Worm (Caenorhabditis elegans) whole organism, L4 larva: ENCODE results near the gene str-57.

Experiments
- Y48G9A.11 ChIP-seq: fragments of 200-800 bp; sonication (Bioruptor generic); IDR thresholded peaks from 2 replicates; pipeline ENCODE4 v1.3.6; 2022; ENCODE audit warnings: missing genetic modification reagents, missing genetic modification characterization, missing compliant biosample characterization
- Y5F2A.4 ChIP-seq: fragments of 200-800 bp; sonication (Bioruptor generic); optimal IDR thresholded peaks from 2 replicates; lab custom pipeline; 2018; ENCODE audit warnings: mild to moderate bottlenecking, missing genetic modification characterization, missing compliant biosample characterization
- ZK337.2 ChIP-seq: fragments of 200-800 bp; sonication (Bioruptor generic); IDR thresholded peaks from 2 replicates; pipeline ENCODE4 v1.3.6; 2022; ENCODE audit warnings: missing genetic modification reagents, missing genetic modification characterization, missing compliant biosample characterization
- aha-1 ChIP-seq: fragments of 150-350 bp; peaks from one replicate; lab custom pipeline; 2014; ENCODE audit warnings: missing biosample characterization, missing genetic modification characterization
- aly-2 ChIP-seq: sonication (generic microtip); optimal IDR thresholded peaks from 2 replicates; lab custom pipeline; 2018; ENCODE audit warnings: missing biosample characterization, missing genetic modification characterization
- arid-1 ChIP-seq: fragments of 200-800 bp; sonication (Bioruptor generic); conservative IDR thresholded peaks from 2 replicates; pipeline ENCODE4 v1.3.6; 2022; ENCODE audit warnings: missing genetic modification reagents, missing genetic modification characterization, missing compliant biosample characterization
- ceh-32 ChIP-seq: sonication (generic microtip); optimal IDR thresholded peaks from 2 replicates; lab custom pipeline; 2016; ENCODE audit warnings: mild to moderate bottlenecking, missing genetic modification characterization, missing compliant biosample characterization; ENCODE audit not compliant: poor library complexity
- ceh-62 ChIP-seq: sonication (generic microtip); optimal IDR thresholded peaks from 2 replicates; lab custom pipeline; 2017; ENCODE audit warnings: missing biosample characterization, missing genetic modification characterization
- ceh-82 ChIP-seq: sonication (generic microtip); optimal IDR thresholded peaks from 2 replicates; lab custom pipeline; 2017; ENCODE audit warnings: missing biosample characterization, missing genetic modification characterization
- cey-2 ChIP-seq: sonication (generic microtip); optimal IDR thresholded peaks from 3 replicates; lab custom pipeline; 2017; ENCODE audit warnings: missing genetic modification characterization, mild to moderate bottlenecking, missing compliant biosample characterization, antibody characterized with exemption, borderline replicate concordance; ENCODE audit not compliant: insufficient read depth
- daf-19 ChIP-seq: fragments of 200-800 bp; sonication (Bioruptor generic); conservative IDR thresholded peaks from 2 replicates; pipeline ENCODE4 v1.3.6; 2022; ENCODE audit warnings: missing genetic modification characterization, missing compliant biosample characterization
- daf-8 ChIP-seq: fragments of 200-800 bp; sonication (Bioruptor generic); IDR thresholded peaks from 2 replicates; pipeline ENCODE4 v1.3.6; 2022; ENCODE audit warnings: missing genetic modification characterization, missing compliant biosample characterization
- dpl-1 ChIP-seq: fragments of 150-350 bp; optimal IDR thresholded peaks from 2 replicates; lab custom pipeline; 2014; ENCODE audit warnings: missing biosample characterization, missing genetic modification reagents, missing genetic modification characterization
- egl-27 ChIP-seq: sonication (generic microtip); optimal IDR thresholded peaks from 3 replicates; lab custom pipeline; 2017; ENCODE audit warnings: missing biosample characterization, missing genetic modification reagents, missing genetic modification characterization
- egl-43 ChIP-seq: fragments of 200-800 bp; sonication (Bioruptor generic); IDR thresholded peaks from 2 replicates; pipeline ENCODE4 v1.3.6; 2022; ENCODE audit warnings: missing genetic modification reagents, missing genetic modification characterization, missing compliant biosample characterization
- fkh-10 ChIP-seq: fragments of 150-350 bp; optimal IDR thresholded peaks from 2 replicates; lab custom pipeline; 2014; ENCODE audit warnings: missing biosample characterization, missing genetic modification reagents, missing genetic modification characterization
- fos-1 ChIP-seq: fragments of 150-350 bp; optimal IDR thresholded peaks from 2 replicates; lab custom pipeline; 2014; ENCODE audit warnings: missing biosample characterization, missing genetic modification characterization
- gei-8 ChIP-seq: fragments of 200-800 bp; sonication (Bioruptor generic); optimal IDR thresholded peaks from 2 replicates; lab custom pipeline; 2018; ENCODE audit warnings: mild to moderate bottlenecking, missing genetic modification characterization, missing compliant biosample characterization
- hlh-30 ChIP-seq: sonication (generic microtip); optimal IDR thresholded peaks from 2 replicates; lab custom pipeline; 2017; ENCODE audit warnings: antibody characterized with exemption, mild to moderate bottlenecking, missing genetic modification characterization, missing compliant biosample characterization; ENCODE audit not compliant: insufficient read depth
- jun-1 ChIP-seq: fragments of 150-350 bp; optimal IDR thresholded peaks from 2 replicates; lab custom pipeline; 2014; ENCODE audit warnings: missing biosample characterization, missing genetic modification reagents, missing genetic modification characterization
- lin-1 ChIP-seq: fragments of 200-800 bp; sonication (Bioruptor generic); IDR thresholded peaks from 2 replicates; pipeline ENCODE4 v1.3.6; 2022; ENCODE audit warnings: missing genetic modification reagents, missing genetic modification characterization, missing compliant biosample characterization
- lin-29 ChIP-seq: fragments of 200-800 bp; sonication (Bioruptor generic); IDR thresholded peaks from 2 replicates; pipeline ENCODE4 v1.3.6; 2022; ENCODE audit warnings: missing genetic modification reagents, missing genetic modification characterization, missing compliant biosample characterization
- lin-39 ChIP-seq: fragments of 150-350 bp; optimal IDR thresholded peaks from 2 replicates; lab custom pipeline; 2014; ENCODE audit warnings: missing biosample characterization, missing genetic modification reagents, missing genetic modification characterization
- madf-5 ChIP-seq, 2 experiments: fragments of 200-800 bp; sonication (Bioruptor generic); IDR thresholded peaks; 2 replicates each; pipeline ENCODE4 v1.3.6; 2022; ENCODE audit warnings: missing compliant biosample characterization in 2 of 2, missing genetic modification characterization in 2 of 2
- mxl-3 ChIP-seq: fragments of 200-800 bp; sonication (Bioruptor generic); optimal IDR thresholded peaks from 2 replicates; lab custom pipeline; 2018; ENCODE audit warnings: mild to moderate bottlenecking, missing genetic modification characterization, missing compliant biosample characterization
- nhr-237 ChIP-seq: sonication (generic microtip); optimal IDR thresholded peaks from 2 replicates; lab custom pipeline; 2017; ENCODE audit warnings: missing biosample characterization, missing genetic modification characterization
- nhr-25 ChIP-seq: sonication (generic microtip); optimal IDR thresholded peaks from 2 replicates; lab custom pipeline; 2017; ENCODE audit warnings: missing genetic modification characterization, mild to moderate bottlenecking, missing compliant biosample characterization, antibody characterized with exemption, moderate library complexity, borderline replicate concordance; ENCODE audit not compliant: insufficient read depth
- nhr-76 ChIP-seq: fragments of 150-350 bp; optimal IDR thresholded peaks from 2 replicates; lab custom pipeline; 2014; ENCODE audit warnings: missing biosample characterization, missing genetic modification characterization
- pha-4 ChIP-seq, 2 experiments: fragments of 150-350 bp in 1 of 2; fragments of 200-800 bp in 1 of 2; sonication (Bioruptor generic) in 1 of 2; IDR thresholded peaks in 1 of 2; optimal IDR thresholded peaks in 1 of 2; 2 replicates each; pipeline versions ENCODE4 v1.3.6 to Lab custom; 2014 to 2022; ENCODE audit warnings: missing genetic modification characterization in 2 of 2, missing genetic modification reagents in 2 of 2, missing biosample characterization in 1 of 2, missing compliant biosample characterization in 1 of 2
- php-3 ChIP-seq: fragments of 200-800 bp; sonication (Bioruptor generic); IDR thresholded peaks from 2 replicates; pipeline ENCODE4 v1.3.6; 2022; ENCODE audit warnings: missing genetic modification reagents, missing genetic modification characterization, missing compliant biosample characterization
- rbr-2 ChIP-seq: sonication (generic microtip); optimal IDR thresholded peaks from 2 replicates; lab custom pipeline; 2016; ENCODE audit warnings: missing genotype, missing genetic modification characterization, missing compliant biosample characterization
- saeg-2 ChIP-seq: fragments of 200-800 bp; sonication (Bioruptor generic); IDR thresholded peaks from 2 replicates; pipeline ENCODE4 v1.3.6; 2022; ENCODE audit warnings: missing genetic modification reagents, missing genetic modification characterization, missing compliant biosample characterization
- snpc-1.2 ChIP-seq: fragments of 200-800 bp; sonication (Bioruptor generic); IDR thresholded peaks from 2 replicates; pipeline ENCODE4 v1.3.6; 2022; ENCODE audit warnings: missing genetic modification reagents, missing genetic modification characterization, missing compliant biosample characterization
- snpc-4 ChIP-seq: fragments of 150-350 bp; optimal IDR thresholded peaks from 2 replicates; lab custom pipeline; 2014; ENCODE audit warnings: missing biosample characterization, missing genetic modification characterization
- tra-1 ChIP-seq: fragments of 200-800 bp; sonication (Bioruptor generic); IDR thresholded peaks from 2 replicates; pipeline ENCODE4 v1.3.6; 2022; ENCODE audit warnings: missing genetic modification reagents, missing genetic modification characterization, missing compliant biosample characterization
- zag-1 ChIP-seq: fragments of 150-350 bp; optimal IDR thresholded peaks from 2 replicates; lab custom pipeline; 2014; ENCODE audit warnings: missing biosample characterization, missing genetic modification characterization
- zfp-3 ChIP-seq: fragments of 200-800 bp; sonication (Bioruptor generic); conservative IDR thresholded peaks from 2 replicates; pipeline ENCODE4 v1.3.6; 2022; ENCODE audit warnings: missing genetic modification reagents, missing genetic modification characterization, missing compliant biosample characterization
- zip-2 ChIP-seq: fragments of 150-350 bp; optimal IDR thresholded peaks from 2 replicates; lab custom pipeline; 2014; ENCODE audit warnings: missing biosample characterization, missing genetic modification characterization

Gene str-57

DNA sequence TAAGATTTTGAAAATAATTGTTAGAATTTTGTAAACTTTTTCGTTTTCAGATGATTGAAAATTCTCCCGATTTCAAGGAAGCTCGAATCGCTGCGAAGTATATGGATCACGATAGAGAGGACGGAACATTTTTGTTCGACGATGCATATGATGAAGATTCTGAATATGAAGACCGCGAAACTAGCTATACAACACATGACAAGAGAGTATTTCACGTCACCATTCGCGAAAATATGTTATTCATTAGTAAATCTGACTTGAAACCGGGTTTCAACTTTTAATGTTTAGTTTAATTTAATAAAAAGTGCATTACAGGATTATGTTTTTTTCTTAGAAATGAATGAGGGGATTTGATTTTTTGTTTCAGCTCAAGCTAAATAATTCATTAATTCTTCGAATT, at the start of gene str-57:
Gene str-57 (plus strand): TSS at position 301 of the 400 bp plus-strand sequence.
- no peak for TF ChIP-seq tra-1 (GFP tag; lab: Robert Waterston, UW)
- TF ChIP-seq nhr-25 (tag; lab: Kevin White, UChicago) = no peak
- peak; percentile 18 for TF ChIP-seq aha-1 (tag; lab: Kevin White, UChicago)

DNA sequence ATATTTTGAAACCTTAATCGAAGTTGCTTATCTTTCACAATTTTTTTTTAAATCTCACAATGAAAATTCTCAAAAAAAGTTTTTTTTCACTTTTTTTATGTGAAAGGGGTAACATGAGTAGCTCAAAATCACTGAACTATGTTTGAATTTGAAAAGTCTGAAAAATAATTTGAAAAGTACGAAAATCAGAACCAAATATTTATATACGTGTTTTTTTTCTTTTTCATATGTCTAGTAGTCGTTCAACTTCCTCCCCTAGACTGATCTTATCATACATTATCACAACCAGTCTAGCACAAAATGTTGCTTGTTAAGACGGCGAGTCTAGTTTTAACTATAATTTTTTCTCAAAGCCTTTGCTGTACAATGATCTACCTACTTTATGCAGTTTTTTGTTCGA, 49.1 kb upstream of the str-57 start, which contains the start of gene srbc-49:
Gene srbc-49 (plus strand): TSS at position 301 of the 400 bp plus-strand sequence.
- no peak for TF ChIP-seq jun-1 (tag; lab: Kevin White, UChicago)
- no peak for TF ChIP-seq arid-1 (GFP tag; lab: Robert Waterston, UW)
- TF ChIP-seq fkh-10 (GFP tag; lab: Kevin White, UChicago) = no peak
- no peak for TF ChIP-seq dpl-1 (GFP tag; lab: Kevin White, UChicago)
- TF ChIP-seq madf-5 (GFP tag; IDR thresholded peaks at IDR 0.05; lab: Robert Waterston, UW) = no peak
- TF ChIP-seq saeg-2 (GFP tag; lab: Robert Waterston, UW) = no peak
- TF ChIP-seq ZK337.2 (GFP tag; lab: Robert Waterston, UW) = no peak
- TF ChIP-seq aly-2 = no peak
- no peak for TF ChIP-seq lin-39 (tag; lab: Kevin White, UChicago)
- no peak for TF ChIP-seq ceh-82 (tag; lab: Kevin White, UChicago)
- no peak for TF ChIP-seq snpc-4 (tag; lab: Kevin White, UChicago)
- TF ChIP-seq tra-1 (GFP tag; lab: Robert Waterston, UW) = no peak
- TF ChIP-seq snpc-1.2 (GFP tag; lab: Robert Waterston, UW) = no peak
- no peak for TF ChIP-seq lin-29
- no peak for TF ChIP-seq egl-27 (tag; lab: Kevin White, UChicago)
- TF ChIP-seq zip-2 (tag; lab: Kevin White, UChicago) = no peak
- no peak for TF ChIP-seq Y48G9A.11 (GFP tag; lab: Robert Waterston, UW)
- no peak for TF ChIP-seq cey-2

DNA sequence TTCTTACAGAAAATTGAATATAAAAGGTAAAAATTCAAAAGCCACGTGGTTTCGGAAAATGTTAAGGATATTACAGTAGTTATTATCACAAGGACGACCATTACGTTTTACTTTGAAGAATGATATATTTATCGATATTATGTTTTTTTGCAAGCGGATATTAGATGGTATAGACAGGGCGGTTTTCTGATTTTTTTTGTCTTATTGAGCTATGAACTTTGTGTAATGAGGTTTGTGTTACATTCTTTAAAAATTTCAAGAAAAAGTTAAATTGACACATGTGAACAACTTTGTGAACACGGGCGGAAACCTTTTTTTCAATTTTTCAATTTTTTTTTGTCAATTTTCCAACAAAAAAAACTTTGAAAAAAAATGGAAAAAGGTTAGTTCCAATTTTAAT, 45.6 kb upstream of the str-57 start, which contains the start of gene srbc-50:
Gene srbc-50 (minus strand): TSS at position 101 of the 400 bp plus-strand sequence.
- TF ChIP-seq pha-4 (GFP tag; IDR thresholded peaks at IDR 0.05; lab: Robert Waterston, UW) = no peak
- no peak for TF ChIP-seq pha-4 (tag; optimal IDR thresholded peaks at IDR 0.05; lab: Kevin White, UChicago)
- no peak for TF ChIP-seq rbr-2
- no peak for TF ChIP-seq lin-1 (GFP tag; lab: Robert Waterston, UW)
- TF ChIP-seq gei-8 (GFP tag; lab: Kevin White, UChicago) = no peak
- TF ChIP-seq zag-1 (tag; lab: Kevin White, UChicago) = no peak
- no peak for TF ChIP-seq php-3 (GFP tag; lab: Robert Waterston, UW)

DNA sequence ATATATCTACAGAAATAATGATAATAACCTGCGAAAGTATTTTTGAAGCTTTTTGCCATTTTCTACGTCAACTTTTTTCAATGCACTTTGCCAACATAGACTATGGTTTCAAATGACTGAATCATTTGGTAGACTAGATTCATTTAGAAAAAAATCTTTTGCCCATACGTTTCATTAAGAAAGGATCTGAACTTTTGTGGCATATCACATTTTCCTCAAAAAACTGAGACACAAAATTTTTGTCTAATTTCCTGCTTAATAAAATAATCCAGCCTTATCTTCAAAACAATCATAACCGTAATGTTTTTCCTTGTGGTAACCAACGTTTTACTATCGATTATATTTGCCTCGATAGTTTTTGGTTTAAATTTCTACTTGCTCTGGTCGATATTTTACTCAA, 44.3 kb upstream of the str-57 start, which contains the start of gene srbc-51:
Gene srbc-51 (plus strand): TSS at position 301 of the 400 bp plus-strand sequence.
- TF ChIP-seq nhr-237 (tag; lab: Kevin White, UChicago) (no peak), php-3 (GFP tag; lab: Robert Waterston, UW) (no peak), aha-1 (tag; lab: Kevin White, UChicago) (peak; percentile 59)

DNA sequence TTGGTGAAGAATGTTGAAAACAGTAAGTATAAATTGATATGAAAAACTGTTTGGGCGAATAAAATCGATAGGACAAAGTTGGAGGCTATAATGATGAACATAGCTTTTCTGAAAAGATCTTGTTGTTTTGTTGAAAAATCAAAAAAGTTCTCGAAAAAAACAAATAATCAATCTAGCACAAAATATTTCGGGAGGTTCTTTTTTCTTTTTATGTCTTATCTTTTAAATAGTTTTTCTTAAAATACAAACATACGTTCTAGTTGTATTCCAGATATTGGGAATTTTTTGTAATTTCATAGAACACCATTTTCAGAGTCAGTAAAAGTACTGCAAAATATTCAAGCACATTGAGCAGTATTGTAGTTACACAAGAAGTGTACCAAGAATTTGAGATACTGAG, 40.5 kb upstream of the str-57 start, which contains the start of gene srbc-55:
Gene srbc-55 (minus strand): TSS at position 101 of the 400 bp plus-strand sequence.
- no peak for TF ChIP-seq daf-8 (GFP tag; lab: Robert Waterston, UW)
- no peak for TF ChIP-seq Y5F2A.4 (GFP tag; lab: Kevin White, UChicago)
- TF ChIP-seq ceh-62 = no peak
- TF ChIP-seq egl-43 (GFP tag; lab: Robert Waterston, UW) = no peak
- no peak for TF ChIP-seq lin-29
- TF ChIP-seq mxl-3 = no peak
- no peak for TF ChIP-seq pha-4 (GFP tag; IDR thresholded peaks at IDR 0.05; lab: Robert Waterston, UW)
- no peak for TF ChIP-seq pha-4 (tag; optimal IDR thresholded peaks at IDR 0.05; lab: Kevin White, UChicago)
- TF ChIP-seq daf-19 = no peak
- no peak for TF ChIP-seq ceh-32 (tag; lab: Kevin White, UChicago)
- no peak for TF ChIP-seq lin-39 (tag; lab: Kevin White, UChicago)
- no peak for TF ChIP-seq ceh-82 (tag; lab: Kevin White, UChicago)
- no peak for TF ChIP-seq zfp-3 (GFP tag; lab: Robert Waterston, UW)
- no peak for TF ChIP-seq fkh-10 (GFP tag; lab: Kevin White, UChicago)
- no peak for TF ChIP-seq fos-1 (tag; lab: Kevin White, UChicago)
- no peak for TF ChIP-seq nhr-76 (tag; lab: Kevin White, UChicago)
- no peak for TF ChIP-seq hlh-30
